Worm (Caenorhabditis elegans): ENCODE data around the gene acp-5.
A peak's percentile ranks its signal among the peaks of the same experiment; 100 is the strongest.

acp-5 gene

DNA sequence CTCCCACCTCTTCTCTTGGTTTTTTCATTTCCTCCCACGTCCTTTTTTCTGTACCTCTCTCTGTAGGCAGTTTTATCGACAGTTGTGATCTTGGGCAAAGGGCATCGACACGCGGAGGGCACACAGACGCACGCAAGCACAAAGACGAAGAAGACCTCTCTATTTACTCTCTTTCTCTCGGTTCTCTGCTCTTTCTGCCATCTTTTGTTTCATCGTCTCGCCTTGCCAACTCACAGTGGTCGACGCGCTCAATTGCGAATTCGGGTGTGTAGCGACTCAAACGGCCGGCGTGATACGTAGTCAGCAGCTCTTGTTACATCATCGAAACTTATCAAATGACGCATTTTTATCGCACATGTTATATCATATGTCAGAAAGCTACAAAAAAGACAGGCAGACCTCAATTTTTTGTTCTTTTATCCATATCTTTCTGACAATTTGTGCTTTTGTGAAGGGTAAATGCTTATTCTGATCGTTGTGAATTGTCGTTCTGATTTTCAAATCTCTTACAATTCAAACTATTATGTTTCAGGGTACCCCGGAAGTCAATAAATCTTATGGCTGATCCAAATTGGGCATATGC lies 11.9 kb downstream of the acp-5 start, which contains the start of gene puf-9 (continued):
- TF ChIP-seq Y5F2A.4 (GFP tag; optimal IDR thresholded peaks at IDR 0.05) (peak; percentile 32), aha-1 (tag) (peak; percentile 100), ceh-44 (GFP tag; IDR thresholded peaks at IDR 0.05) (peak; percentile 46; the same call in 1 of the 2 replicates), nhr-41 (GFP tag; IDR thresholded peaks at IDR 0.05) (peak; percentile 96), nhr-111 (GFP tag; optimal IDR thresholded peaks at IDR 0.05) (peak; percentile 72), lin-13 (GFP tag; optimal IDR thresholded peaks at IDR 0.05) (peak; percentile 99), mep-1 (tag; optimal IDR thresholded peaks at IDR 0.05) (peak; percentile 99), aly-2 (tag; optimal IDR thresholded peaks at IDR 0.05) (no peak), spr-1 (tag; optimal IDR thresholded peaks at IDR 0.05) (peak; percentile 92), snpc-4 (tag; optimal IDR thresholded peaks at IDR 0.05) (peak; percentile 30), spr-3 (GFP tag; optimal IDR thresholded peaks at IDR 0.05) (peak; percentile 86), nhr-76 (tag; optimal IDR thresholded peaks at IDR 0.05) (peak; percentile 78), hlh-11 (tag; optimal IDR thresholded peaks at IDR 0.05) (peak; percentile 100), mdl-1 (tag; optimal IDR thresholded peaks at IDR 0.05) (peak; percentile 95 to 99), ceh-62 (tag; optimal IDR thresholded peaks at IDR 0.05) (no peak), ZK546.5 (tag; optimal IDR thresholded peaks at IDR 0.05) (peak in 1 of 2 experiments; percentile 78), pqm-1 (tag; optimal IDR thresholded peaks at IDR 0.05) (peak; percentile 89), D1046.2 (GFP tag; IDR thresholded peaks at IDR 0.05) (peak; percentile 90; the same call in 1 of the 2 replicates), lin-38 (GFP tag; IDR thresholded peaks at IDR 0.05) (peak; percentile 99), lsy-2 (tag; optimal IDR thresholded peaks at IDR 0.05) (peak; percentile 92 to 97), sdz-12 (GFP tag; optimal IDR thresholded peaks at IDR 0.05) (peak; percentile 80), zag-1 (tag; optimal IDR thresholded peaks at IDR 0.05) (peak; percentile 78), ctbp-1 (GFP tag; IDR thresholded peaks at IDR 0.05) (peak; percentile 98)

DNA sequence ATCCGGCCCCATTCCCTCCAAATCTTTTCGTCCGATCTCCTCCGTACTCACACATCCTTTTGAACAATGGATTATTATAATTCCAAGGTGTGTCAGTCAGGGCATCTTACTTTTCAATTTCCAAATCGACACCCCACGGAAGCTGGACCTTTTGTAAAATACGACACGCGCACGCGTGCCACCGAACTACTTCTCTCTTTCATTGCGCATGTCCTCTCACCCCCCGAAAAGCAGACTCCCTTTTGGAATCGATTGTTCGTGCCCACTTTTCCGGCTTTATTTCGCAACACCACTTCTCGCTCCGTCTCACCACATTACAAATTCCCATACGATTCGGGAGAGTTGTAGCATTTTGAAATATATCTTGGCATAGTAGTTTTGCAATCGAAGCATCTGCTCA lies 18.0 kb downstream of the acp-5 start:
- TF ChIP-seq lsy-2 (tag; optimal IDR thresholded peaks at IDR 0.05) (peak in 1 of 2 experiments; percentile 50), hlh-30 (tag; optimal IDR thresholded peaks at IDR 0.05; ENCODE audit: insufficient read depth) (peak; percentile 24), nhr-11 (tag; optimal IDR thresholded peaks at IDR 0.05) (no peak), Y48G9A.11 (GFP tag; IDR thresholded peaks at IDR 0.05) (no peak), pha-4 (GFP tag; IDR thresholded peaks at IDR 0.05) (no peak), pha-4 (tag; optimal IDR thresholded peaks at IDR 0.05) (no peak), mep-1 (tag; optimal IDR thresholded peaks at IDR 0.05) (peak; percentile 47), daf-16 (GFP tag; optimal IDR thresholded peaks at IDR 0.05) (no peak), daf-16 (tag; optimal IDR thresholded peaks at IDR 0.05) (no peak), dmd-9 (GFP tag; IDR thresholded peaks at IDR 0.05) (no peak), tra-1 (GFP tag; IDR thresholded peaks at IDR 0.05) (no peak), aha-1 (tag) (peak; percentile 78), nhr-237 (tag; optimal IDR thresholded peaks at IDR 0.05) (no peak), ctbp-1 (GFP tag; IDR thresholded peaks at IDR 0.05) (0 out of 2 replicates have a peak, but pooled peaks have one; percentile 43), dpl-1 (GFP tag; optimal IDR thresholded peaks at IDR 0.05) (no peak), ceh-28 (tag; optimal IDR thresholded peaks at IDR 0.05) (peak; percentile 46), T20F7.1 (GFP tag; optimal IDR thresholded peaks at IDR 0.05) (no peak), hmg-1.1 (GFP tag; IDR thresholded peaks at IDR 0.05) (peak; percentile 64), rbr-2 (tag; optimal IDR thresholded peaks at IDR 0.05) (peak; percentile 53), F37D6.2 (tag; optimal IDR thresholded peaks at IDR 0.05) (peak; percentile 16), egl-43 (GFP tag; IDR thresholded peaks at IDR 0.05) (peak; percentile 75), unc-62 (GFP tag; optimal IDR thresholded peaks at IDR 0.05 in 1 of 2) (no peak), unc-62 (tag; optimal IDR thresholded peaks at IDR 0.05) (no peak), dmd-6 (GFP tag; IDR thresholded peaks at IDR 0.05) (0 out of 2 replicates have a peak, but pooled peaks have one; percentile 8), mdl-1 (tag; optimal IDR thresholded peaks at IDR 0.05) (peak in 1 of 2 experiments; percentile 39), dmd-8 (GFP tag; IDR thresholded peaks at IDR 0.05) (no peak), sdz-12 (GFP tag; optimal IDR thresholded peaks at IDR 0.05) (no peak), Y105C5A.15 (GFP tag; IDR thresholded peaks at IDR 0.05) (no peak), tag-97 (GFP tag; IDR thresholded peaks at IDR 0.05) (no peak), hlh-11 (tag; optimal IDR thresholded peaks at IDR 0.05) (peak; percentile 7), ceh-32 (tag; optimal IDR thresholded peaks at IDR 0.05; ENCODE audit: poor library complexity) (no peak), T26A8.4 (GFP tag; IDR thresholded peaks at IDR 0.05) (peak; percentile 56; the same call in 1 of the 2 replicates), mes-2 (tag; optimal IDR thresholded peaks at IDR 0.05; ENCODE audit: poor library complexity, severe bottlenecking) (peak; percentile 20)

Data from whole organism, L4 larva.